Worm (Caenorhabditis elegans): Measurements from ENCODE around the gene Y43B11AR.3.
A peak's percentile ranks its signal among the peaks of the same experiment; 100 is the strongest.

Y43B11AR.3 gene

DNA sequence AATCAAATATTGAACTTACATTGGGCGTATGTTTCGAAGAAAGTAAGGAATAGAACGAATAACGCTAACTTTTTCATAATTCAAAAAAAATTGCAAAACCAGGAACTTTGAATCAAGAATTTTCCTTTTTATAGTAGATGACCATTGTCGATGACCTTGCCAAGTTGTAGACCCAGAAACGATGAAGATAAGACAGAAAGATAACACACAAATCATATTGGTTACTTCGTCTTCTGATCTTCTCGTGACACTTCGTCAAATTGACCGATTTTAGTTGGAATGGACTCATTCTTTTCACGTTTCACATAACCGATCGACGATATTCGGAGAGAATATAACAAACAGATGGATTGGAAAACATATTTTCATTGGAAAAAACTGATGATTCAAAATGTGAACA is 48.3 kb upstream of the Y43B11AR.3 start, which contains the start of gene grsp-3:
TSS of gene grsp-3 (minus strand) at position 149 of the 400 bp plus-strand sequence.
- TF ChIP-seq lsy-2 (tag; optimal IDR thresholded peaks at IDR 0.05) (peak; percentile 1 to 33), elt-3 (tag; optimal IDR thresholded peaks at IDR 0.05) (peak in 2 of 6 experiments; percentile 59 to 95), unc-130 (tag; optimal IDR thresholded peaks at IDR 0.05) (peak; percentile 39), dpl-1 (GFP tag; optimal IDR thresholded peaks at IDR 0.05) (peak in 1 of 3 experiments; percentile 26), lin-35 (GFP tag; optimal IDR thresholded peaks at IDR 0.05) (peak in 1 of 2 experiments; percentile 43), hlh-4 (tag; optimal IDR thresholded peaks at IDR 0.05) (no peak), C16A3.4 (tag; optimal IDR thresholded peaks at IDR 0.05) (no peak), snu-23 (GFP tag; optimal IDR thresholded peaks at IDR 0.05) (peak; percentile 57), blmp-1 (tag; optimal IDR thresholded peaks at IDR 0.05) (peak; percentile 80), rnt-1 (tag; optimal IDR thresholded peaks at IDR 0.05) (peak; percentile 7), nhr-20 (tag; optimal IDR thresholded peaks at IDR 0.05) (peak; percentile 60), lin-14 (GFP tag; optimal IDR thresholded peaks at IDR 0.05) (peak; percentile 60), nhr-85 (tag) (peak; percentile 89), mep-1 (tag; optimal IDR thresholded peaks at IDR 0.05) (peak; percentile 39), nhr-71 (tag; optimal IDR thresholded peaks at IDR 0.05) (peak; percentile 59), elt-2 (tag; optimal IDR thresholded peaks at IDR 0.05) (no peak), mdl-1 (tag; optimal IDR thresholded peaks at IDR 0.05) (peak in 1 of 2 experiments; percentile 32), sox-4 (tag; optimal IDR thresholded peaks at IDR 0.05) (no peak), tbx-2 (tag; optimal IDR thresholded peaks at IDR 0.05) (peak; percentile 18)

DNA sequence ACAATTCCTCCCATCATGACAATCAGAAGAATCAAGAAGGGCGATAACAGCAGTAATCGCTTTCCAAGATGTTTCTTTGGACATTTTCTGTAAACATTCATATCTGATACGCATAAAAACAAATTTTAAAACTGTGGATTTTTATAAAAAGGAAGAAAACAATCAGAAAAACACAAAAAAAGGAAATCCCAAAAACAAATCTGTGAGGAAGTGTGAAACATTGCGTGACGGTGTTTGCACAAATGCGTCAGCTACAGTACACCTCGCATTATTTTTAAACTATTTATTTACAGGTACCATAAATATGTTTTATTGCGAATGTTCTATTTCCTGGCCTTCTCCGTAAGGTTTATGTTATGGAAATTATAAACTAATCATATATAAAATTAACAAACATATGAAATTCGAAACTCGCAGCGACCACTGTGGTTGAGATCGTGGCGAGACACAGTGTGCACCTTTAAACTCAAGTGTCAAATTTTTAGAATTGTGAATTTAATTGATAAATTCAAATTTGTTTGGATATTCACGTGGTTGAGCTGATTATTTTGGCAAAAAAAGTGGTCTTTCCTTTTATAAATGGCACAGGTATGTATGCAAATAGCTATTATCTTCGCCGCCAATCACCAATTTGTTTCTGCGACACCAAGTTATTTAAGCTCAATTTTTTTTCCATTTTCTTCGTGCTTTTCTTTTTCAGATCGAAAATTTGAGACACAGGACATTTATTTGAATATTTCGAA is 38.0 kb upstream of the Y43B11AR.3 start, which contains the start of the genes C34D4.10 and str-48:
TSS of gene C34D4.10 (minus strand) at position 101 of the 743 bp plus-strand sequence.
TSS of gene str-48 (plus strand) at position 693 of the 743 bp plus-strand sequence.
- no peak for TF ChIP-seq ceh-8 (GFP tag; optimal IDR thresholded peaks at IDR 0.05)
- no peak for TF ChIP-seq fkh-10 (GFP tag; optimal IDR thresholded peaks at IDR 0.05)
- TF ChIP-seq dsc-1 (tag; optimal IDR thresholded peaks at IDR 0.05) = no peak
- TF ChIP-seq nhr-12 (tag; optimal IDR thresholded peaks at IDR 0.05) = no peak
- no peak for TF ChIP-seq unc-98 (GFP tag; IDR thresholded peaks at IDR 0.05)
- TF ChIP-seq mep-1 (tag; optimal IDR thresholded peaks at IDR 0.05) = no peak
- TF ChIP-seq nhr-20 (tag; optimal IDR thresholded peaks at IDR 0.05) = no peak
- TF ChIP-seq nhr-85 (tag) = no peak
- no peak for TF ChIP-seq fkh-4 (tag; optimal IDR thresholded peaks at IDR 0.05; ENCODE audit: borderline replicate concordance)
- TF ChIP-seq C16A3.4 (tag; optimal IDR thresholded peaks at IDR 0.05) = no peak
- no peak for TF ChIP-seq ces-1 (GFP tag; optimal IDR thresholded peaks at IDR 0.05)
- no peak for TF ChIP-seq swsn-7 (tag; optimal IDR thresholded peaks at IDR 0.05)
- no peak for TF ChIP-seq jun-1 (tag; optimal IDR thresholded peaks at IDR 0.05)
- no peak for TF ChIP-seq elt-3 (tag; optimal IDR thresholded peaks at IDR 0.05)
- TF ChIP-seq mdl-1 (tag; optimal IDR thresholded peaks at IDR 0.05) = no peak
- TF ChIP-seq elt-2 (tag; optimal IDR thresholded peaks at IDR 0.05) = no peak
- no peak for TF ChIP-seq nhr-84 (tag; optimal IDR thresholded peaks at IDR 0.05)

DNA sequence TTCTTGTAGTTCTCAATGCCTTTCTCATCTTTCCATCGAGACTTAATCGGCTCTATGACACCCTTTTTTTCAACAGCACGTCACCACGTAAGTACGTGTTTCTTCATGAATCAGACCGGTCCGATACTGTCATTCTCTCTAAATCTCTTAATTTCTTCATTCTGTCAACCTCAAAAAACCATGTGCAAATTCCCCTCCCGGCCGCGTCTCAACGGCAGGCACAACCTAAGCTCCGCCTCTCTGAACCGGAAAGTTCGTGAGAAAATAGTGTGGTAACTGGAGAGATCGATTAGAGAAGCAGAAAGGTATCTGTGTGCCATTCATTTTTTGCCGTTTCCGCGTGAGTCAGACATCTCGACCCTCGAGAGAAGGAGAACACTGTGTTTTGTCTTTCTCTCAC is 31.1 kb upstream of the Y43B11AR.3 start, which contains the start of gene nas-8:
TSS of gene nas-8 (plus strand) at position 301 of the 400 bp plus-strand sequence.
- TF ChIP-seq snu-23 (GFP tag; optimal IDR thresholded peaks at IDR 0.05) (peak; percentile 11), fkh-10 (GFP tag; optimal IDR thresholded peaks at IDR 0.05) (no peak)

DNA sequence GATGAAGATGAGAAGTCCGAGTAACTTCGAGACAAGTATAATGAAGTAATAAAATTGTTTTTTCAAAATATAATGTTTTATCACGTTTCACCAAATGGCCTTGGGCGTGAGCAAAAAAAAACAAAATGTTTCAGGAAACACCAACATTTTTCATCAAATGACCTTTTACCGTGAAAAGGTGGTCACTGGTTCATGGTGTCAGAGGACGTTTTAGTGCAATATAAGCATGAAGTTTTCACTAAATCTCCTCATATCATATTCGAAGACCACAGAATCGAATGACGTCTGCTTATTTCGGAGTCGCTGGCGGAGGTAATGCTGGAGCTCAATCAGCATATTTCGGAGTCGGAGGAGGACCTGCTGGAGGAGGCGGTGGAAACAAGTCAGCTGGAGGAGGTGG is 27.8 kb upstream of the Y43B11AR.3 start, which contains the start of the genes ZC477.7 and ssq-3:
TSS of gene ZC477.7 (minus strand) at position 101 of the 400 bp plus-strand sequence.
TSS of gene ssq-3 (plus strand) at position 251 of the 400 bp plus-strand sequence.
- TF ChIP-seq fkh-4 (tag; optimal IDR thresholded peaks at IDR 0.05; ENCODE audit: borderline replicate concordance) (no peak), nhr-84 (tag; optimal IDR thresholded peaks at IDR 0.05) (no peak), C34B4.2 (tag; optimal IDR thresholded peaks at IDR 0.05) (no peak), tbx-2 (tag; optimal IDR thresholded peaks at IDR 0.05) (no peak), sox-4 (tag; optimal IDR thresholded peaks at IDR 0.05) (no peak), nhr-76 (tag; optimal IDR thresholded peaks at IDR 0.05) (no peak), lin-35 (GFP tag; optimal IDR thresholded peaks at IDR 0.05) (no peak), grh-1 (GFP tag; IDR thresholded peaks at IDR 0.05) (no peak), nhr-47 (tag; optimal IDR thresholded peaks at IDR 0.05) (no peak), xbp-1 (tag; optimal IDR thresholded peaks at IDR 0.05) (no peak), lin-14 (GFP tag; optimal IDR thresholded peaks at IDR 0.05) (no peak), pqm-1 (tag; optimal IDR thresholded peaks at IDR 0.05) (no peak), nhr-12 (tag; optimal IDR thresholded peaks at IDR 0.05) (no peak), ceh-8 (GFP tag; optimal IDR thresholded peaks at IDR 0.05) (no peak), ceh-82 (tag; optimal IDR thresholded peaks at IDR 0.05) (no peak)

Data from whole organism, L1 larva.